Worm (Caenorhabditis elegans) whole organism, late embryonic: ENCODE data around the gene alfa-1.

Experiments used
- K02D7.2 ChIP-seq: sonication (generic microtip); optimal IDR thresholded peaks from 2 replicates; lab custom pipeline; 2017; ENCODE audit warnings: mild to moderate bottlenecking, missing genetic modification characterization, missing compliant biosample characterization
- K09A11.1 ChIP-seq: sonication (generic microtip); optimal IDR thresholded peaks from 2 replicates; lab custom pipeline; 2017; ENCODE audit warnings: antibody characterized with exemption, mild to moderate bottlenecking, missing genetic modification characterization, missing compliant biosample characterization; ENCODE audit not compliant: insufficient read depth
- ahr-1 ChIP-seq: sonication (generic microtip); optimal IDR thresholded peaks from 2 replicates; lab custom pipeline; 2016; ENCODE audit warnings: missing genetic modification characterization, missing compliant biosample characterization
- ama-1 ChIP-seq: fragments of 150-350 bp; optimal IDR thresholded peaks from 2 replicates; lab custom pipeline; 2014
- ceh-14 ChIP-seq: sonication (generic microtip); optimal IDR thresholded peaks from 2 replicates; lab custom pipeline; 2016; ENCODE audit warnings: missing genotype, missing genetic modification characterization, missing compliant biosample characterization
- ceh-18 ChIP-seq: sonication (generic microtip); optimal IDR thresholded peaks from 2 replicates; lab custom pipeline; 2016; ENCODE audit warnings: missing genetic modification characterization, missing compliant biosample characterization
- ceh-19 ChIP-seq: fragments of 200-800 bp; sonication (Bioruptor generic); optimal IDR thresholded peaks from 2 replicates; lab custom pipeline; 2018; ENCODE audit warnings: mild to moderate bottlenecking, missing genetic modification characterization, missing compliant biosample characterization
- ceh-22 ChIP-seq: sonication (generic microtip); optimal IDR thresholded peaks from 2 replicates; lab custom pipeline; 2017; ENCODE audit warnings: missing biosample characterization, missing genetic modification characterization
- ceh-24 ChIP-seq: sonication (generic microtip); optimal IDR thresholded peaks from 2 replicates; lab custom pipeline; 2016; ENCODE audit warnings: mild to moderate bottlenecking, missing genetic modification characterization, missing compliant biosample characterization
- ceh-34 ChIP-seq: sonication (generic microtip); optimal IDR thresholded peaks from 2 replicates; lab custom pipeline; 2016; ENCODE audit warnings: mild to moderate bottlenecking, missing genetic modification characterization, missing compliant biosample characterization
- ceh-48 ChIP-seq: sonication (generic microtip); optimal IDR thresholded peaks from 2 replicates; lab custom pipeline; 2016; ENCODE audit warnings: missing genetic modification characterization, inconsistent platforms, missing compliant biosample characterization
- che-1 ChIP-seq: sonication (generic microtip); optimal IDR thresholded peaks from 2 replicates; lab custom pipeline; 2016; ENCODE audit warnings: mild to moderate bottlenecking, missing genetic modification characterization, missing compliant biosample characterization
- dmd-4 ChIP-seq: sonication (generic microtip); optimal IDR thresholded peaks from 2 replicates; lab custom pipeline; 2016; ENCODE audit warnings: borderline replicate concordance, missing genetic modification characterization, missing compliant biosample characterization
- elt-2 ChIP-seq: sonication (generic microtip); optimal IDR thresholded peaks from 2 replicates; lab custom pipeline; 2016; ENCODE audit warnings: missing genetic modification reagents, missing genetic modification characterization, missing compliant biosample characterization
- ets-4 ChIP-seq: sonication (generic microtip); optimal IDR thresholded peaks from 2 replicates; lab custom pipeline; 2016; ENCODE audit warnings: missing genetic modification characterization, missing compliant biosample characterization
- fax-1 ChIP-seq: sonication (generic microtip); optimal IDR thresholded peaks from 2 replicates; lab custom pipeline; 2016; ENCODE audit warnings: missing genotype, missing genetic modification characterization, missing compliant biosample characterization
- fkh-10 ChIP-seq: fragments of 150-350 bp; optimal IDR thresholded peaks from 2 replicates; lab custom pipeline; 2014; ENCODE audit warnings: missing biosample characterization, missing genetic modification reagents, missing genetic modification characterization
- fkh-6 ChIP-seq: sonication (generic microtip); optimal IDR thresholded peaks from 2 replicates; lab custom pipeline; 2016; ENCODE audit warnings: missing genetic modification characterization, missing compliant biosample characterization
- gmeb-2 ChIP-seq: sonication (generic microtip); optimal IDR thresholded peaks from 2 replicates; lab custom pipeline; 2016; ENCODE audit warnings: missing genetic modification characterization, inconsistent platforms, missing compliant biosample characterization
- hlh-13 ChIP-seq: fragments of 200-800 bp; sonication (Bioruptor generic); optimal IDR thresholded peaks from 2 replicates; lab custom pipeline; 2018; ENCODE audit warnings: mild to moderate bottlenecking, missing genetic modification characterization, missing compliant biosample characterization
- hlh-30 ChIP-seq: sonication (generic microtip); optimal IDR thresholded peaks from 2 replicates; lab custom pipeline; 2017; ENCODE audit warnings: antibody characterized with exemption, missing genetic modification characterization, missing compliant biosample characterization; ENCODE audit not compliant: insufficient read depth
- hlh-8 ChIP-seq: sonication (generic microtip); optimal IDR thresholded peaks from 2 replicates; lab custom pipeline; 2016; ENCODE audit warnings: missing genotype, missing genetic modification characterization, missing compliant biosample characterization
- lim-6 ChIP-seq: sonication (generic microtip); optimal IDR thresholded peaks from 2 replicates; lab custom pipeline; 2016; ENCODE audit warnings: missing genetic modification characterization, missing compliant biosample characterization
- madf-2 ChIP-seq: sonication (generic microtip); optimal IDR thresholded peaks from 2 replicates; lab custom pipeline; 2017; ENCODE audit warnings: missing genetic modification characterization, missing compliant biosample characterization
- nfya-1 ChIP-seq: sonication (generic microtip); optimal IDR thresholded peaks from 2 replicates; lab custom pipeline; 2017; ENCODE audit warnings: missing genetic modification characterization, mild to moderate bottlenecking, missing compliant biosample characterization, antibody characterized with exemption, moderate library complexity
- npax-4 ChIP-seq: sonication (generic microtip); optimal IDR thresholded peaks from 2 replicates; lab custom pipeline; 2016; ENCODE audit warnings: missing genetic modification characterization, missing compliant biosample characterization
- pag-3 ChIP-seq: sonication (generic microtip); optimal IDR thresholded peaks from 2 replicates; lab custom pipeline; 2016; ENCODE audit warnings: missing compliant biosample characterization, missing genetic modification characterization, borderline replicate concordance
- pat-9 ChIP-seq: fragments of 200-800 bp; sonication (Bioruptor generic); optimal IDR thresholded peaks from 2 replicates; lab custom pipeline; 2018; ENCODE audit warnings: mild to moderate bottlenecking, missing genetic modification characterization, moderate library complexity, missing compliant biosample characterization
- pax-1 ChIP-seq: fragments of 150-350 bp; optimal IDR thresholded peaks from 2 replicates; lab custom pipeline; 2014; ENCODE audit warnings: missing biosample characterization, missing genetic modification characterization
- pha-2 ChIP-seq: sonication (generic microtip); optimal IDR thresholded peaks from 2 replicates; lab custom pipeline; 2017; ENCODE audit warnings: mild to moderate bottlenecking, missing genetic modification characterization, missing compliant biosample characterization
- pha-4 ChIP-seq: fragments of 150-350 bp; optimal IDR thresholded peaks from 2 replicates; lab custom pipeline; 2018; ENCODE audit warnings: missing biosample characterization, missing genetic modification reagents, missing genetic modification characterization
- pqm-1 ChIP-seq: sonication (generic microtip); optimal IDR thresholded peaks from 2 replicates; lab custom pipeline; 2016; ENCODE audit warnings: missing genetic modification characterization, missing compliant biosample characterization
- ref-2 ChIP-seq: sonication (generic microtip); optimal IDR thresholded peaks from 2 replicates; lab custom pipeline; 2016; ENCODE audit warnings: missing genetic modification characterization, missing compliant biosample characterization
- sox-2 ChIP-seq: fragments of 200-800 bp; sonication (Bioruptor generic); IDR thresholded peaks from 2 replicates; pipeline ENCODE4 v1.3.6; 2022; ENCODE audit warnings: missing genetic modification reagents, missing genetic modification characterization, missing compliant biosample characterization
- sox-4 ChIP-seq: sonication (generic microtip); optimal IDR thresholded peaks from 2 replicates; lab custom pipeline; 2017; ENCODE audit warnings: mild to moderate bottlenecking, missing genetic modification characterization, inconsistent platforms, missing compliant biosample characterization
- syd-9 ChIP-seq: sonication (generic microtip); optimal IDR thresholded peaks from 2 replicates; lab custom pipeline; 2016; ENCODE audit warnings: mild to moderate bottlenecking, missing genetic modification characterization, moderate library complexity, missing compliant biosample characterization
- tbx-2 ChIP-seq: sonication (generic microtip); optimal IDR thresholded peaks from 2 replicates; lab custom pipeline; 2016; ENCODE audit warnings: missing genetic modification characterization, missing compliant biosample characterization
- tbx-7 ChIP-seq: sonication (generic microtip); optimal IDR thresholded peaks from 2 replicates; lab custom pipeline; 2016; ENCODE audit warnings: missing genotype, missing genetic modification characterization, missing compliant biosample characterization
- unc-3 ChIP-seq, 2 experiments: fragments of 200-800 bp in 1 of 2; sonication (Bioruptor generic) in 1 of 2; sonication (generic microtip) in 1 of 2; conservative IDR thresholded peaks in 1 of 2; optimal IDR thresholded peaks in 1 of 2; 2 replicates each; pipeline versions ENCODE4 v1.3.6 to Lab custom; 2016 to 2022; ENCODE audit warnings: missing compliant biosample characterization in 2 of 2, missing genetic modification characterization in 2 of 2, missing genetic modification reagents in 1 of 2
- unc-55 ChIP-seq: sonication (generic microtip); optimal IDR thresholded peaks from 2 replicates; lab custom pipeline; 2017; ENCODE audit warnings: missing biosample characterization, missing genetic modification reagents, missing genetic modification characterization
- ztf-16 ChIP-seq: sonication (generic microtip); optimal IDR thresholded peaks from 2 replicates; lab custom pipeline; 2017; ENCODE audit warnings: missing genetic modification characterization, missing compliant biosample characterization

The alfa-1 gene

ce11 chrII:7708540-7708939 lies 46.2 kb upstream of the alfa-1 start, which contains the start of gene B0495.9 (continued):
- TF ChIP-seq ceh-19 = peak; percentile 92
- peak; percentile 16 for TF ChIP-seq fkh-10 (GFP tag; lab: Kevin White, UChicago)
- peak; percentile 85 for TF ChIP-seq syd-9
- peak; percentile 93 for TF ChIP-seq ceh-14 (tag; lab: Kevin White, UChicago)
- TF ChIP-seq fkh-6 (tag; lab: Kevin White, UChicago) = peak; percentile 89
- peak; percentile 61 for TF ChIP-seq lim-6 (tag; lab: Kevin White, UChicago)
- peak; percentile 71 for TF ChIP-seq tbx-7 (tag; lab: Kevin White, UChicago)
- peak; percentile 90 for TF ChIP-seq sox-4 (tag; lab: Kevin White, UChicago)
- TF ChIP-seq pqm-1 (tag; lab: Kevin White, UChicago) = peak; percentile 31
- TF ChIP-seq npax-4 (tag; lab: Kevin White, UChicago) = peak; percentile 84
- no peak for TF ChIP-seq pag-3 (tag; lab: Kevin White, UChicago)
- peak; percentile 83 for TF ChIP-seq madf-2
- peak; percentile 96 for TF ChIP-seq ref-2 (tag; lab: Kevin White, UChicago)
- TF ChIP-seq hlh-8 = peak; percentile 91
- peak; percentile 88 for TF ChIP-seq dmd-4 (tag; lab: Kevin White, UChicago)
- peak; percentile 86 for TF ChIP-seq nfya-1
- peak; percentile 88 for TF ChIP-seq gmeb-2
- peak; percentile 75 for TF ChIP-seq unc-3 (GFP tag; conservative IDR thresholded peaks at IDR 0.05; lab: Robert Waterston, UW)
- TF ChIP-seq unc-3 (tag; optimal IDR thresholded peaks at IDR 0.05; lab: Kevin White, UChicago) = peak; percentile 87
- TF ChIP-seq ztf-16 (tag; lab: Kevin White, UChicago) = peak; percentile 93
- peak; percentile 68 for TF ChIP-seq ceh-24 (tag; lab: Kevin White, UChicago)
- TF ChIP-seq pax-1 (tag; lab: Kevin White, UChicago) = peak; percentile 35
- TF ChIP-seq K02D7.2 (tag; lab: Kevin White, UChicago) = peak; percentile 81
- no peak for TF ChIP-seq pha-4
- peak; percentile 85 for TF ChIP-seq che-1 (tag; lab: Kevin White, UChicago)
- TF ChIP-seq ahr-1 (tag; lab: Kevin White, UChicago) = peak; percentile 87
- peak; percentile 62 for TF ChIP-seq ceh-48

DNA sequence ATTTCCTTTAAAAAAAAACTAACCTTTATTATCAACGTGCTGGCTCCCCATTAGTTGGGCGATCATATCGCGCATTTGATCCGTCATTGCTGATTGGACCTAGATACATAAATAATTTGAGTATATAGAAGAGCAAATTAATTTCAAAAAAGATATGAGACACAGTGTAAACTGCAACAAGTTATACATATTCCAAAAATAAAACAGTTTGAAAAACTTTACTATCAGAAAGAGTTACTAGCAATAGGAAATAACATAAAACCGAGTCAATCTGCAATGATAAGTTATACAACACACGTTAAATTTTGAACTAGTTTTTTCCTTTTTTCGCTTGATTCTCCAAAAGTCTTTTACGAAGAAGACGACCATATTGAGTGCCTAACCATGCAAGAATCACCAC lies 45.1 kb upstream of the alfa-1 start, which contains the start of gene luc-7L:
luc-7L (minus strand) TSS at position 101 of the 400 bp plus-strand sequence.
- TF ChIP-seq unc-55 (GFP tag; lab: Kevin White, UChicago) (no peak), ztf-16 (tag; lab: Kevin White, UChicago) (no peak), pat-9 (no peak), hlh-13 (GFP tag; lab: Kevin White, UChicago) (no peak), ref-2 (tag; lab: Kevin White, UChicago) (no peak), tbx-2 (no peak), ama-1 (lab: Kevin White, UChicago) (no peak), ceh-18 (tag; lab: Kevin White, UChicago) (no peak), ceh-34 (tag; lab: Kevin White, UChicago) (no peak)

DNA sequence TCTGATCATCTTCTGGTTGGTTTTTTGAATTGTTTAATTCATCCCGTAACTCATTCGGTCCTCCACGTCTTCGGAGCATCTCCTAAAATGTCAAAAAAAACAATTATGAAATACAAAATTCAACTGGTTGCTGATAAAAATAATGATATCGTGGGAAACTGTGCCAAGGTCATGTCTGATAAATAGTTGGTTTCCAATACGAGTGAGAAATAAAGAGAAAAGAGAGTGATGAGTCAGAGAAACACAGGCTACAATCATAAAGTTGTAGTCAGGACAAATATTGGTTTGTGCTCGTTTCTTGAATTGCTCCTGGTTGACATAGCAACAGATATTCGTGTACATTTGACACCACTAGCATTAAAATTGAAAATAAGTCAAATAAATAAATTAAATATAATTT lies 42.8 kb upstream of the alfa-1 start, which contains the start of gene B0495.7:
B0495.7 (minus strand) TSS at position 82 of the 400 bp plus-strand sequence.
- TF ChIP-seq elt-2 (tag; lab: Kevin White, UChicago) (peak; percentile 77), fax-1 (tag; lab: Kevin White, UChicago) (no peak)

ce11 chrII:7704387-7704786 lies 42.1 kb upstream of the alfa-1 start:
- TF ChIP-seq sox-2 (no peak), elt-2 (tag; lab: Kevin White, UChicago) (no peak), ceh-24 (tag; lab: Kevin White, UChicago) (no peak), hlh-30 (tag; lab: Kevin White, UChicago) (no peak), ref-2 (tag; lab: Kevin White, UChicago) (no peak), ceh-22 (no peak), tbx-2 (no peak), ets-4 (tag; lab: Kevin White, UChicago) (no peak), pha-2 (tag; lab: Kevin White, UChicago) (no peak), sox-4 (tag; lab: Kevin White, UChicago) (no peak), syd-9 (no peak), K09A11.1 (no peak)
